Worm (Caenorhabditis elegans) whole organism, early embryonic: ENCODE data around the gene ilcr-2.

Source experiments
- F13C5.2 ChIP-seq: sonication (generic microtip); optimal IDR thresholded peaks from 2 replicates; lab custom pipeline; 2017; ENCODE audit warnings: mild to moderate bottlenecking, missing genetic modification characterization, inconsistent platforms, missing compliant biosample characterization
- ama-1 ChIP-seq: fragments of 150-350 bp; optimal IDR thresholded peaks from 2 replicates; lab custom pipeline; 2014
- hmbx-1 ChIP-seq: sonication (generic microtip); optimal IDR thresholded peaks from 2 replicates; lab custom pipeline; 2016; ENCODE audit warnings: mild to moderate bottlenecking, missing genetic modification characterization, missing compliant biosample characterization
- hmg-4 ChIP-seq: fragments of 200-800 bp; sonication (Bioruptor generic); optimal IDR thresholded peaks from 2 replicates; lab custom pipeline; 2018; ENCODE audit warnings: mild to moderate bottlenecking, missing genetic modification characterization, missing compliant biosample characterization
- pes-1 ChIP-seq: fragments of 200-800 bp; sonication (Bioruptor generic); IDR thresholded peaks from 2 replicates; pipeline ENCODE4 v1.3.6; 2022; ENCODE audit warnings: missing genetic modification reagents, missing genetic modification characterization, missing compliant biosample characterization
- sea-1 ChIP-seq: fragments of 200-800 bp; sonication (Bioruptor generic); conservative IDR thresholded peaks from 2 replicates; pipeline ENCODE4 v1.3.6; 2022; ENCODE audit warnings: missing genetic modification characterization, missing compliant biosample characterization

- no peak for TF ChIP-seq sea-1 (GFP tag; lab: Robert Waterston, UW)
- no peak for TF ChIP-seq hmbx-1 (tag; lab: Kevin White, UChicago)
- TF ChIP-seq hmg-4 (GFP tag; lab: Kevin White, UChicago), result no peak
- no peak for TF ChIP-seq ama-1
- no peak for TF ChIP-seq F13C5.2 (tag; lab: Kevin White, UChicago)
- TF ChIP-seq pes-1, result no peak
Measured at ce11 chrII:5449219-5449618, 25.8 kb upstream of the ilcr-2 start.
